Worm (Caenorhabditis elegans): Measurements from ENCODE around the gene fis-1.
"Not testable (repeated sequence)": the region's sequence is repeated elsewhere in the genome, so short reads cannot be mapped to it uniquely, and the experiment has no call there.

fis-1 gene

ce11 chrII:6770030-6770429 is 15.1 kb downstream of the fis-1 start:
- TF ChIP-seq nhr-10 (tag; optimal IDR thresholded peaks at IDR 0.05): no peak
- TF ChIP-seq unc-62 (GFP tag; optimal IDR thresholded peaks at IDR 0.05 in 1 of 2): peak in 1 of 2 experiments; percentile 95
- TF ChIP-seq unc-62 (tag; optimal IDR thresholded peaks at IDR 0.05): no peak

DNA sequence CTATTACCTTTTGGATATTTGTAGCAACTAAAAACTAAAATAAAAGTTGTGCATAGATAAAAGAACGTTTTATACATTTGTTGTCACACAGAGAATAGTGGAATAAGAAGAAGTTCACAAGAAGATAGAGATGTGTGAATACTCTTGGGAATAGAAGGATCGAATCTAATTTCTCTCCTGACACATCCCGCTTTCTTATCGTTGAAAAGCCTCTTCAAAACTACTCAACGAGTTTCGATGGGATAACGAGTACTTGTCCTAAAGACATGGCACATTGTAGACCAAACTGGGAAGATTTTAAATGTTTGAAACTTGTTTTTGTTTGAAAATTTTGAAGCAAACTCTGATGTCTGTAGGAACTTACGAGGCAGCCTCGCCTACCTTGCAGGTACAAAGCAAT is 17.5 kb downstream of the fis-1 start:
- peak; percentile 55 for TF ChIP-seq fkh-10 (GFP tag; optimal IDR thresholded peaks at IDR 0.05)
- TF ChIP-seq nhr-77 (tag; optimal IDR thresholded peaks at IDR 0.05): no peak
- TF ChIP-seq aha-1 (tag): peak; percentile 3
- no peak for TF ChIP-seq pqm-1 (tag; optimal IDR thresholded peaks at IDR 0.05)
- no peak for TF ChIP-seq Y75B8A.6 (GFP tag; IDR thresholded peaks at IDR 0.05)

DNA sequence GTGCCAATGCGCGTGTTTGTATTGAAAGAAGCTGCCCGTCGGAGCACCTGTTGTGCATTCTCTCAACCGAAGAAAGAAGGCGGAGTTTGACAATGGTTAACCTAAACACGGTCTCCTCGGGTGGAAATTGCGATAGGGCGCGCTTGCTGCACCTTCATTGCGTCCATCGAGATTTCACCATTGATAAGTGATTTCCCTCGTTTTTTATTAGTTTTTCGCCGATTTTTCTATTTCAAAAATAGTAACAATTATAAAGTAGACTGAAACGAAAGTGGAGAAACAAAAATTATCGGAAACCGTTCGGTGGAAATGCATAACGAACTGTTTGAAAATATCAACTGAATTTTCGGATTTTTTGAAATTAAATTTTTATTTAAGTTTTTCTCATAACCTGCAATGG is 20.1 kb downstream of the fis-1 start, which contains the start of gene agr-1:
agr-1 (minus strand) TSS at position 101 of the 400 bp plus-strand sequence.
- TF ChIP-seq daf-8 (GFP tag; IDR thresholded peaks at IDR 0.05); snpc-4 (tag; optimal IDR thresholded peaks at IDR 0.05); nhr-11 (tag; optimal IDR thresholded peaks at IDR 0.05): not testable (repeated sequence)

- no peak for TF ChIP-seq daf-12 (tag; optimal IDR thresholded peaks at IDR 0.05)
- TF ChIP-seq mes-2 (tag; optimal IDR thresholded peaks at IDR 0.05; ENCODE audit: poor library complexity, severe bottlenecking): peak; percentile 98
- TF ChIP-seq hmg-1.1 (GFP tag; IDR thresholded peaks at IDR 0.05): 0 out of 2 replicates have a peak, but pooled peaks have one; percentile 34
- no peak for TF ChIP-seq daf-16 (GFP tag; optimal IDR thresholded peaks at IDR 0.05)
- TF ChIP-seq daf-16 (tag; optimal IDR thresholded peaks at IDR 0.05): peak; percentile 32
- TF ChIP-seq ceh-62 (tag; optimal IDR thresholded peaks at IDR 0.05): no peak
- no peak for TF ChIP-seq mdt-29 (GFP tag; IDR thresholded peaks at IDR 0.05)
- TF ChIP-seq zfp-3 (GFP tag; conservative IDR thresholded peaks at IDR 0.05): no peak
- TF ChIP-seq nhr-77 (tag; optimal IDR thresholded peaks at IDR 0.05): no peak
- no peak for TF ChIP-seq nhr-111 (GFP tag; optimal IDR thresholded peaks at IDR 0.05)
- no peak for TF ChIP-seq pqm-1 (tag; optimal IDR thresholded peaks at IDR 0.05)
- peak; percentile 39 for TF ChIP-seq dve-1 (tag; optimal IDR thresholded peaks at IDR 0.05; ENCODE audit: insufficient read depth)
- TF ChIP-seq hlh-11 (tag; optimal IDR thresholded peaks at IDR 0.05): peak; percentile 6
- TF ChIP-seq ceh-28 (tag; optimal IDR thresholded peaks at IDR 0.05): no peak
- peak; percentile 75 for TF ChIP-seq unc-130 (GFP tag; optimal IDR thresholded peaks at IDR 0.05)
- no peak for TF ChIP-seq dmd-8 (GFP tag; IDR thresholded peaks at IDR 0.05)
- peak; percentile 2 for TF ChIP-seq nhr-28 (tag; optimal IDR thresholded peaks at IDR 0.05)
- TF ChIP-seq D1046.2 (GFP tag; IDR thresholded peaks at IDR 0.05): no peak
- TF ChIP-seq F49E8.2 (tag; optimal IDR thresholded peaks at IDR 0.05; ENCODE audit: borderline replicate concordance): peak; percentile 60
- no peak for TF ChIP-seq jun-1 (tag; optimal IDR thresholded peaks at IDR 0.05)
- peak in 1 of 2 experiments; percentile 77 for TF ChIP-seq hif-1 (tag; optimal IDR thresholded peaks at IDR 0.05)
- peak; percentile 60 for TF ChIP-seq T20F7.1 (GFP tag; optimal IDR thresholded peaks at IDR 0.05)
- peak in 1 of 2 experiments; percentile 84 for TF ChIP-seq lsy-2 (tag; optimal IDR thresholded peaks at IDR 0.05)
- TF ChIP-seq nhr-102 (tag; optimal IDR thresholded peaks at IDR 0.05): no peak
- TF ChIP-seq saeg-2 (GFP tag; IDR thresholded peaks at IDR 0.05): no peak
- no peak for TF ChIP-seq zip-11 (GFP tag; IDR thresholded peaks at IDR 0.05)
- no peak for TF ChIP-seq daf-19 (GFP tag; conservative IDR thresholded peaks at IDR 0.05)
- no peak for TF ChIP-seq snpc-1.2 (GFP tag; IDR thresholded peaks at IDR 0.05)
- no peak for TF ChIP-seq F10B5.3 (tag; optimal IDR thresholded peaks at IDR 0.05)
- 0 out of 2 replicates have a peak, but pooled peaks have one; percentile 12 for TF ChIP-seq ceh-44 (GFP tag; IDR thresholded peaks at IDR 0.05)
- TF ChIP-seq lin-29 (GFP tag; IDR thresholded peaks at IDR 0.05): no peak
- peak; percentile 42 for TF ChIP-seq spr-1 (tag; optimal IDR thresholded peaks at IDR 0.05)
- TF ChIP-seq Y5F2A.4 (GFP tag; optimal IDR thresholded peaks at IDR 0.05): no peak
- TF ChIP-seq egl-27 (tag; optimal IDR thresholded peaks at IDR 0.05): no peak
- no peak for TF ChIP-seq php-3 (GFP tag; IDR thresholded peaks at IDR 0.05)
- TF ChIP-seq egl-43 (GFP tag; IDR thresholded peaks at IDR 0.05): no peak
- peak in 1 of 2 experiments; percentile 32 for TF ChIP-seq mdl-1 (tag; optimal IDR thresholded peaks at IDR 0.05)
Measured at ce11 chrII:6776418-6777034, 21.6 kb downstream of the fis-1 start, which contains the start of gene ssup-72. ssup-72 (plus strand) TSS chrII:6776598.

Data from whole organism, L4 larva.